Worm (Caenorhabditis elegans) whole organism, early embryonic: ENCODE measurements around the gene C56G2.4.

Experiments used
- B0310.2 ChIP-seq: sonication (generic microtip); optimal IDR thresholded peaks from 2 replicates; lab custom pipeline; 2016; ENCODE audit warnings: mild to moderate bottlenecking, missing genetic modification characterization, missing compliant biosample characterization
- F13C5.2 ChIP-seq: sonication (generic microtip); optimal IDR thresholded peaks from 2 replicates; lab custom pipeline; 2017; ENCODE audit warnings: mild to moderate bottlenecking, missing genetic modification characterization, inconsistent platforms, missing compliant biosample characterization
- aly-1 ChIP-seq: sonication (generic microtip); optimal IDR thresholded peaks from 2 replicates; lab custom pipeline; 2016; ENCODE audit warnings: missing genetic modification characterization, missing compliant biosample characterization
- ama-1 ChIP-seq: fragments of 150-350 bp; optimal IDR thresholded peaks from 2 replicates; lab custom pipeline; 2014
- ceh-13 ChIP-seq: fragments of 200-800 bp; sonication (Bioruptor generic); optimal IDR thresholded peaks from 2 replicates; lab custom pipeline; 2018; ENCODE audit warnings: mild to moderate bottlenecking, missing genetic modification characterization, missing compliant biosample characterization
- ceh-36 ChIP-seq: sonication (generic microtip); optimal IDR thresholded peaks from 2 replicates; lab custom pipeline; 2016; ENCODE audit warnings: missing genetic modification characterization, inconsistent platforms, missing compliant biosample characterization
- ets-7 ChIP-seq: sonication (generic microtip); optimal IDR thresholded peaks from 2 replicates; lab custom pipeline; 2016; ENCODE audit warnings: missing genotype, missing genetic modification characterization, missing compliant biosample characterization
- flt-1 ChIP-seq: fragments of 200-800 bp; sonication (Bioruptor generic); IDR thresholded peaks from 2 replicates; pipeline ENCODE4 v1.3.6; 2022; ENCODE audit warnings: missing genetic modification characterization, missing compliant biosample characterization
- hmbx-1 ChIP-seq: sonication (generic microtip); optimal IDR thresholded peaks from 2 replicates; lab custom pipeline; 2016; ENCODE audit warnings: mild to moderate bottlenecking, missing genetic modification characterization, missing compliant biosample characterization
- hmg-4 ChIP-seq: fragments of 200-800 bp; sonication (Bioruptor generic); optimal IDR thresholded peaks from 2 replicates; lab custom pipeline; 2018; ENCODE audit warnings: mild to moderate bottlenecking, missing genetic modification characterization, missing compliant biosample characterization
- hnd-1 ChIP-seq: sonication (generic microtip); optimal IDR thresholded peaks from 2 replicates; lab custom pipeline; 2016; ENCODE audit warnings: missing genetic modification characterization, missing compliant biosample characterization
- pes-1 ChIP-seq: fragments of 200-800 bp; sonication (Bioruptor generic); IDR thresholded peaks from 2 replicates; pipeline ENCODE4 v1.3.6; 2022; ENCODE audit warnings: missing genetic modification reagents, missing genetic modification characterization, missing compliant biosample characterization
- scrt-1 ChIP-seq: fragments of 200-800 bp; sonication (Bioruptor generic); IDR thresholded peaks from 2 replicates; pipeline ENCODE4 v1.3.6; 2022; ENCODE audit warnings: missing genetic modification characterization, missing compliant biosample characterization
- sea-1 ChIP-seq: fragments of 200-800 bp; sonication (Bioruptor generic); conservative IDR thresholded peaks from 2 replicates; pipeline ENCODE4 v1.3.6; 2022; ENCODE audit warnings: missing genetic modification characterization, missing compliant biosample characterization
- tbx-11 ChIP-seq: fragments of 200-800 bp; sonication (Bioruptor generic); IDR thresholded peaks from 2 replicates; pipeline ENCODE4 v1.3.6; 2022; ENCODE audit warnings: missing genetic modification characterization, missing compliant biosample characterization
- tra-4 ChIP-seq: sonication (generic microtip); optimal IDR thresholded peaks from 2 replicates; lab custom pipeline; 2017; ENCODE audit warnings: missing genetic modification characterization, missing compliant biosample characterization

Gene C56G2.4

ce11 chrIII:6373850-6374474 is 42.4 kb downstream of the C56G2.4 start:
- no peak for TF ChIP-seq B0310.2 (tag; lab: Kevin White, UChicago)
- no peak for TF ChIP-seq hmg-4 (GFP tag; lab: Kevin White, UChicago)
- no peak for TF ChIP-seq ceh-36 (tag; lab: Kevin White, UChicago)
- no peak for TF ChIP-seq F13C5.2 (tag; lab: Kevin White, UChicago)
- no peak for TF ChIP-seq ets-7 (tag; lab: Kevin White, UChicago)
- TF ChIP-seq aly-1 (tag; lab: Kevin White, UChicago) = no peak
- no peak for TF ChIP-seq hnd-1 (tag; lab: Kevin White, UChicago)
- no peak for TF ChIP-seq flt-1 (GFP tag; lab: Robert Waterston, UW)
- TF ChIP-seq tra-4 (tag; lab: Kevin White, UChicago) = no peak
- no peak for TF ChIP-seq ceh-13 (GFP tag; lab: Kevin White, UChicago)
- TF ChIP-seq scrt-1 = no peak
- TF ChIP-seq sea-1 (GFP tag; lab: Robert Waterston, UW) = no peak
- TF ChIP-seq hmbx-1 (tag; lab: Kevin White, UChicago) = no peak
- no peak for TF ChIP-seq tbx-11 (GFP tag; lab: Robert Waterston, UW)
- no peak for TF ChIP-seq ama-1 (lab: Kevin White, UChicago)
- TF ChIP-seq pes-1 (GFP tag; lab: Robert Waterston, UW) = no peak

ce11 chrIII:6374947-6375415 is 43.4 kb downstream of the C56G2.4 start, which contains the start of the genes rps-13 and nfx-1:
rps-13 (minus strand) TSS chrIII:6374997.
nfx-1 (plus strand) TSS chrIII:6375379.
- peak; percentile 24 for TF ChIP-seq F13C5.2 (tag; lab: Kevin White, UChicago)
- no peak for TF ChIP-seq tra-4 (tag; lab: Kevin White, UChicago)

- TF ChIP-seq ama-1 (lab: Kevin White, UChicago) (peak; percentile 82), tra-4 (tag; lab: Kevin White, UChicago) (no peak), F13C5.2 (tag; lab: Kevin White, UChicago) (peak; percentile 9)
These were observed 47.6 kb downstream of the C56G2.4 start, which contains the start of gene C16A3.6 for ce11 chrIII:6379129-6379528. C16A3.6 (plus strand) TSS chrIII:6379212.

ce11 chrIII:6380472-6380871 is 48.9 kb downstream of the C56G2.4 start, which contains the start of gene C16A3.5:
C16A3.5 (plus strand) TSS chrIII:6380772.
- TF ChIP-seq aly-1 (tag; lab: Kevin White, UChicago) (no peak), ceh-13 (GFP tag; lab: Kevin White, UChicago) (no peak), hmg-4 (GFP tag; lab: Kevin White, UChicago) (no peak), ama-1 (lab: Kevin White, UChicago) (no peak), hnd-1 (tag; lab: Kevin White, UChicago) (no peak), B0310.2 (tag; lab: Kevin White, UChicago) (no peak), F13C5.2 (tag; lab: Kevin White, UChicago) (no peak), sea-1 (GFP tag; lab: Robert Waterston, UW) (no peak), hmbx-1 (tag; lab: Kevin White, UChicago) (no peak)

- TF ChIP-seq pes-1 (GFP tag; lab: Robert Waterston, UW) = no peak
- peak; percentile 91 for TF ChIP-seq ama-1 (lab: Kevin White, UChicago)
These were observed 50.3 kb downstream of the C56G2.4 start, which contains the start of gene znf-622 for ce11 chrIII:6381584-6382391. znf-622 (plus strand) TSS chrIII:6381634.

ce11 chrIII:6382987-6383602 is 51.6 kb downstream of the C56G2.4 start, which contains the start of gene let-716:
let-716 (plus strand) TSS chrIII:6383552.
- TF ChIP-seq ama-1 (lab: Kevin White, UChicago) (peak; percentile 15), ceh-36 (tag; lab: Kevin White, UChicago) (no peak)
